Worm (Caenorhabditis elegans) whole organism, L4/young adult: ENCODE results near the gene T24F1.7.

Source experiments
- W03F9.2 ChIP-seq: fragments of 150-350 bp; optimal IDR thresholded peaks from 2 replicates; lab custom pipeline; 2014; ENCODE audit warnings: missing biosample characterization, missing genetic modification characterization
- dao-5 ChIP-seq: sonication (generic microtip); optimal IDR thresholded peaks from 2 replicates; lab custom pipeline; 2016; ENCODE audit warnings: missing genotype, missing genetic modification characterization, moderate library complexity, missing compliant biosample characterization
- him-1 ChIP-seq: sonication (generic microtip); optimal IDR thresholded peaks from 2 replicates; lab custom pipeline; 2016; ENCODE audit warnings: missing genotype, missing genetic modification reagents, missing genetic modification characterization, missing compliant biosample characterization

T24F1.7 gene

ce11 chrII:11312223-11312622 lies at the start of gene T24F1.7:
Gene T24F1.7 (plus strand): TSS chrII:11312523.
- TF ChIP-seq him-1 (tag; lab: Kevin White, UChicago) (no peak), W03F9.2 (tag; lab: Kevin White, UChicago) (no peak), dao-5 (tag; lab: Kevin White, UChicago) (no peak)

ce11 chrII:11268822-11269221 lies 43.5 kb upstream of the T24F1.7 start, which contains the start of gene cut-1:
Gene cut-1 (plus strand): TSS chrII:11269122.
- TF ChIP-seq W03F9.2 (tag; lab: Kevin White, UChicago) (no peak), dao-5 (tag; lab: Kevin White, UChicago) (no peak), him-1 (tag; lab: Kevin White, UChicago) (no peak)

DNA sequence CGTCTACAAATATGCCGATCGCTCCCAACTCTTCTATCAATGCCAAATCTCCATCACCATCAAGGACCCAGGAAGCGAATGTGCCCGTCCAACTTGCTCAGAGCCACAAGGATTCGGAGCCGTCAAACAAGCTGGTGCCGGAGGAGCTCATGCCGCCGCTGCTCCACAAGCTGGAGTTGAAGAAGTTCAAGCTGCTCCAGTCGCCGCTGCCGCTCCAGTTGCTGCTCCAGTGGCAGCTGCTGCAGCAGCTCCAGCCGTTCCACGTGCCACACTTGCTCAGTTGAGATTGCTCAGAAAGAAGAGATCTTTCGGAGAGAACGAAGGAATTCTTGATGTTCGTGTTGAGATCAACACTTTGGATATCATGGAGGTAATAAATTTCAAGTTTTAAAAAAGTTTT lies 41.5 kb upstream of the T24F1.7 start:
- TF ChIP-seq him-1 (tag; lab: Kevin White, UChicago) (no peak), W03F9.2 (tag; lab: Kevin White, UChicago) (no peak), dao-5 (tag; lab: Kevin White, UChicago) (no peak)

DNA sequence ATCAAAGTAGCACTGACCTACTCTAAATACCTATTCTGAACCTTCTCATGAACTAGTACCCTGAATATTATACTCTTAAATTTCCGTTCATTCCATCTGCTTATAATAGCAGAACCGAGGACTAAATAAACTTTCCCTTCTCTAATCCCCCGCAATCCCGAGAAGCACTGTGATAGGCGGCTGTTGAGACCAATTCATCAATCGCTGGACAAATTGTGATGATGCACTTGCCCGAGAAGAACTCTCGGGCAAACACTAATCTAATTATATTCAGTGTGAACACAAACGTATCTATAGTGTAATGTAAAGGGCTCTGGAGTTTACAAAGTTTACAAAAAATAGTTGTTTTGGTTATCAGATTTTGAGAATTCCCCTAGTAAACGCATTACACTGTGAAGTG lies 37.4 kb upstream of the T24F1.7 start:
- TF ChIP-seq dao-5 (tag; lab: Kevin White, UChicago): no peak
- no peak for TF ChIP-seq W03F9.2 (tag; lab: Kevin White, UChicago)
- no peak for TF ChIP-seq him-1 (tag; lab: Kevin White, UChicago)

- no peak for TF ChIP-seq W03F9.2 (tag; lab: Kevin White, UChicago)
- TF ChIP-seq him-1 (tag; lab: Kevin White, UChicago): no peak
These were observed 36.8 kb upstream of the T24F1.7 start for ce11 chrII:11275484-11275883.

DNA sequence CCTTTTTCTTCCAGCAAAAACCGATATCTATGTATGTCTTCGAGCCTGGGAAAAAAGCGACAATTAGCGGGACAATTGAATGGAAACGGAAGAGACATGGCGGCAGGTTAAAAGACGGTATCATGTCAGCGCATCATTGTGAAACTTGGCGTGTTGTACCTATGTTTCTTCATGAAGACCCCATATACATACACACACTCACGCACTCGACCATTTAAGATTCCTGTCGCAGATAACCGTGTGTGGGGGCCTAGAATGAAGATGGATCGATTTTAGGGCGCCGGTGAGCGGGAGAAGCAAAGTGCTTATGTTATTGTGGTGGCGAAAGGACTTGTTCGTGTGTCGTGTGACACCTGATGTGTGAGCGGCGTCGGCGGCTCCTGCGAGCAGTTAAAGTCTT lies 35.4 kb upstream of the T24F1.7 start:
- no peak for TF ChIP-seq him-1 (tag; lab: Kevin White, UChicago)
- no peak for TF ChIP-seq dao-5 (tag; lab: Kevin White, UChicago)
- TF ChIP-seq W03F9.2 (tag; lab: Kevin White, UChicago): no peak

DNA sequence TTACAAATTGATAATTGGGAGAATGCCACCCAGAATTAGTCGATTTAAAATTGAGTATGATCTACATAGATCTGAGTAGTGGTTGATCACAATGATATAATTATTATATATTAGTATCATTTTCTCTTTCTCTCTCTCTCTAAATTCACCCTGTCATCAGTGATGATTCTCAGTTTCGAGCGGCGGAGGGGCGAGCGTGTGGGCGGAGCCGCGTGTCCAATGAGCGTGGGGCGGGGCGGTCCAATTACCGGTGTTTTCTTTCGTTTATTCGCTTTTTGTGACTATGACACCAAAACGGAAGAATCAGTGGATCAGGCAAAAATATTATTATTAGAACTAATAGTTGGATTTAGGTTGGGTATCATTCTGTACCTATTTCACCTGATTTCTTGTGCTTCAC lies 32.4 kb upstream of the T24F1.7 start:
- no peak for TF ChIP-seq dao-5 (tag; lab: Kevin White, UChicago)
- no peak for TF ChIP-seq W03F9.2 (tag; lab: Kevin White, UChicago)
- no peak for TF ChIP-seq him-1 (tag; lab: Kevin White, UChicago)

- TF ChIP-seq him-1 (tag; lab: Kevin White, UChicago) (no peak), W03F9.2 (tag; lab: Kevin White, UChicago) (no peak), dao-5 (tag; lab: Kevin White, UChicago) (no peak)
These were observed 31.1 kb upstream of the T24F1.7 start for ce11 chrII:11281177-11281576.

ce11 chrII:11281666-11282065 lies 30.7 kb upstream of the T24F1.7 start, which contains the start of gene unc-130:
Gene unc-130 (plus strand): TSS chrII:11281966.
- TF ChIP-seq W03F9.2 (tag; lab: Kevin White, UChicago): no peak
- TF ChIP-seq him-1 (tag; lab: Kevin White, UChicago): no peak
- no peak for TF ChIP-seq dao-5 (tag; lab: Kevin White, UChicago)

ce11 chrII:11283013-11283412 lies 29.3 kb upstream of the T24F1.7 start:
- no peak for TF ChIP-seq dao-5 (tag; lab: Kevin White, UChicago)
- TF ChIP-seq him-1 (tag; lab: Kevin White, UChicago): no peak
- no peak for TF ChIP-seq W03F9.2 (tag; lab: Kevin White, UChicago)

DNA sequence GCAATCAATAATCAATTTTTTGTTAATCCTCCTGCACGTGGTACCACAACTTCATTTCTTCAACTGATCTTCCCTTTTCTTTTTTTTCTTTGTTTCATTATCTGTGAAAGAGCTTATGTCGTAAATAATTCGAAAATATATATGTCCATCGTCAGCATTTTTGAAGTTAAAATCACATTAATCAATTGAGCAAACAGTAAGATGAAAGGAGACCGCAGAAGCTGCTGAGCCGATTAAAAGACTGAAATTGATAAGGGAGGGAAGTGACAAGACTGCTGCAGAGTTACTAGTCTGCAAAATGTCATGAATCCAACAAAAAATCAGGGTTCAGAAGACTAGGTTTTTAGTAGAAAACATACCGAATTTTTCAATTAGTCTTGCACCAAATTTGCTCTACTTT lies 28.5 kb upstream of the T24F1.7 start:
- TF ChIP-seq dao-5 (tag; lab: Kevin White, UChicago) (no peak), W03F9.2 (tag; lab: Kevin White, UChicago) (no peak), him-1 (tag; lab: Kevin White, UChicago) (no peak)

DNA sequence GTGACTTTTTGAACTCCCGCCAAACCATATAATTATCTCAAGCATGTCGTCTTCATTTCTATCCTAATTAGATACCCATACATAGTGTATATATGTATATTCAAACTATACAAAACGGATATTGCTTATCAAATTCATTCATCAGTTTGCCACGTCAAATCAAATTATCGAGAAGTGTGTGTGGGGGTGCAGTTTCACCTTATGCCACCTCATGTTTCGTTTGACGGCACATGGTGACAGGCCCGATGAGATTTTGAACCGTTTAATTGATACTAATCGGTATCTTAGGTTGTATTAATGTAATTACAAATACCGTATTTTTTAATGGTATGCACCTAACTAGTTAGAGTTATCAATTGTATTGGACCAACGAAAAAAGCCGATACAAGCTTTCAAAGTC lies 27.6 kb upstream of the T24F1.7 start:
- TF ChIP-seq dao-5 (tag; lab: Kevin White, UChicago): no peak
- no peak for TF ChIP-seq W03F9.2 (tag; lab: Kevin White, UChicago)
- TF ChIP-seq him-1 (tag; lab: Kevin White, UChicago): no peak

DNA sequence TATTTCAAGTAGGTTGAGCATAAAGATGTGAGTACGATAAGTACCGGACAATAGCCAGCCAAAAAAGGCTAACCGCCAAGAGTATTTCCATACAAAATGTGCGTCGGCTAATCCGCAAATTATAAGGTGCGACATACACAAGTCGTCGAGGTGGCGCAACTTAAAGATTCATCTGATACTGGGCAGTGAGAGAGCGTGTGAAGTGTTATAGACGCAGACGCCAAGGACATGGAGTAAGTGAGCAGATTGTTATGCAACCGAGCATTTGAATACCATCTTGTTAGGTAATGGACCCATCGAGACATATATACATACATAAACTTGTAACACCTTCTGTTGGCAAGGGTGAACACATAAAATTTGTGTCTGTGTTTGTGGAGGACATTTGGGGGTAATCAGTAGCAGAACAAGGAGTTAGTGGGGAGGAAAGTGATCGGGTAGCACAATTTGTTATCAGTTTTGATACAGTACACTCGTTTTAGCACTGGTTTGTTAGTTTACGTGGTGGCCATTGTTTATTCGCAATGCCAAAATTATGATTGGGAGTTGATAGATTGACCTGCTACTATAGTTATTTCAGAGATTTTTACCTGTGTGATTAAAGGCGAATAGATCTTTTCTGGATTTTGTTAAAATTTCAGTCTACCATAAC lies 26.9 kb upstream of the T24F1.7 start:
- TF ChIP-seq dao-5 (tag; lab: Kevin White, UChicago) (no peak), W03F9.2 (tag; lab: Kevin White, UChicago) (no peak), him-1 (tag; lab: Kevin White, UChicago) (no peak)

DNA sequence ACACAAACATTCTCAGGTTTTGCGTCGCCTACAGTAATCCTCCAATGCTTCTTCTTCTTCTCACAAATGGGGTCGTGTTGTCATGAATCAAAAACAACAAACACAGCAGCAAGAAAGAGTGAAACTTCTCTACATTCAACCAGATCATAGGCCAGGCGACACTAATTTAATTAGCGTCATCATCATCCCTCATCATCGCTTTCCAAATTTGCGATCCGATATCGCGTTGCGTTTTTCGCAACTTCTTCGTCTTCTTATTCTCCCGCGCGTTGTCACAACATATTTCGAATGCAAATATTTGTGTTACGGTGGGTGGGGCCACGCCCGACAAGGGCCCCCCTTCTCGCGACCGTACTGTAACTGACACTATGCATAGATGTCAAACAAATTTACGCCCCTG lies 25.9 kb upstream of the T24F1.7 start:
- TF ChIP-seq him-1 (tag; lab: Kevin White, UChicago): no peak
- no peak for TF ChIP-seq W03F9.2 (tag; lab: Kevin White, UChicago)
- TF ChIP-seq dao-5 (tag; lab: Kevin White, UChicago): no peak
